Fruit fly (Drosophila melanogaster) Kc167 (cell line): ENCODE measurements around the gene CG10097.

Source experiments
- Myc ChIP-seq: fragments of >200 bp; optimal IDR thresholded peaks from 2 replicates; lab custom pipeline; 2017; ENCODE audit warnings: missing external identifiers
- Sin3A ChIP-seq: fragments of >200 bp; optimal IDR thresholded peaks from 2 replicates; lab custom pipeline; 2018; ENCODE audit warnings: missing external identifiers
- h ChIP-seq: fragments of >200 bp; optimal IDR thresholded peaks from 3 replicates; lab custom pipeline; 2018; ENCODE audit warnings: missing external identifiers
- insv ChIP-seq: fragments of >200 bp; optimal IDR thresholded peaks from 3 replicates; lab custom pipeline; 2018; ENCODE audit warnings: missing external identifiers
- psq ChIP-seq: fragments of >200 bp; optimal IDR thresholded peaks from 2 replicates; lab custom pipeline; 2017; ENCODE audit warnings: missing external identifiers

DNA sequence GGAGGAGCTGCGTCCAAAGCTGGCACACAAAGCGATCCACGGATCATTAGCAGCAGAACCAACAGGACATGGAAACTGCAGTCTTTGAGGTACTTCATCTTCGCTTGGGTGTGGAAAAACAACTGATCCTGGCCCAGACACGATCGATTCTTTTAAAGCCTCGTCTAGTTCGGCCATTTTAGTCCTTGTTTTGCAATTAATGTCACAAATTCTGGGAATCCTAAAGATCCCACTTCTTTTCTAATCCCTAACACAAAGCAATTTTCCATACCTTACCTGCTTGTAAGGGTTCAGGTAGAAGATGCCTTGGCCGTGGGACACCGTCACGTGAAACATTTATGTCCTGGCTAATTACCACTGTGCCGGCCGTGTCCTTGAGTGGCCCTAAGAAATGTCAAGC, 13.2 kb downstream of the CG10097 start, which contains the start of gene CG10035:
- no peak for TF ChIP-seq psq (lab: Kevin White, UChicago)
- no peak for TF ChIP-seq h (lab: Kevin White, UChicago)
- TF ChIP-seq Myc (lab: Kevin White, UChicago): no peak
- no peak for TF ChIP-seq insv
- TF ChIP-seq Sin3A (lab: Kevin White, UChicago): no peak
